Worm (Caenorhabditis elegans): ENCODE data around the gene C46F11.4.
A peak's percentile ranks its signal among the peaks of the same experiment; 100 is the strongest.

The C46F11.4 gene

ce11 chrIII:3650677-3651315, 13.3 kb downstream of the C46F11.4 start, which contains the start of the genes madf-8 and gsr-1 (continued):
- TF ChIP-seq lin-39 (tag; optimal IDR thresholded peaks at IDR 0.05) = no peak
- peak; percentile 48 for TF ChIP-seq C34F6.9 (tag; optimal IDR thresholded peaks at IDR 0.05)
- peak; percentile 6 for TF ChIP-seq sem-4 (tag; optimal IDR thresholded peaks at IDR 0.05)
- peak; percentile 57 for TF ChIP-seq lin-11 (tag; optimal IDR thresholded peaks at IDR 0.05)
- no peak for TF ChIP-seq nhr-6 (tag; optimal IDR thresholded peaks at IDR 0.05)
- TF ChIP-seq mdl-1 (tag; optimal IDR thresholded peaks at IDR 0.05) = no peak
- no peak for TF ChIP-seq ztf-11 (tag; optimal IDR thresholded peaks at IDR 0.05)

ce11 chrIII:3650266-3650665, 13.8 kb downstream of the C46F11.4 start:
- TF ChIP-seq nhr-25 (tag; optimal IDR thresholded peaks at IDR 0.05) = peak; percentile 7
- TF ChIP-seq elt-3 (tag; optimal IDR thresholded peaks at IDR 0.05) = no peak
- peak; percentile 22 for TF ChIP-seq sma-3 (GFP tag; optimal IDR thresholded peaks at IDR 0.05)
- no peak for TF ChIP-seq aly-2 (tag; optimal IDR thresholded peaks at IDR 0.05)
- TF ChIP-seq fos-1 (tag; optimal IDR thresholded peaks at IDR 0.05) = peak; percentile 35
- TF ChIP-seq mbf-1 (tag; optimal IDR thresholded peaks at IDR 0.05) = no peak
- TF ChIP-seq C34F6.9 (tag; optimal IDR thresholded peaks at IDR 0.05) = no peak
- TF ChIP-seq nhr-10 (tag; optimal IDR thresholded peaks at IDR 0.05) = no peak
- no peak for TF ChIP-seq skn-1 (tag; optimal IDR thresholded peaks at IDR 0.05)
- TF ChIP-seq alr-1 (tag; optimal IDR thresholded peaks at IDR 0.05) = no peak
- TF ChIP-seq R02D3.7 (tag; optimal IDR thresholded peaks at IDR 0.05) = no peak

DNA sequence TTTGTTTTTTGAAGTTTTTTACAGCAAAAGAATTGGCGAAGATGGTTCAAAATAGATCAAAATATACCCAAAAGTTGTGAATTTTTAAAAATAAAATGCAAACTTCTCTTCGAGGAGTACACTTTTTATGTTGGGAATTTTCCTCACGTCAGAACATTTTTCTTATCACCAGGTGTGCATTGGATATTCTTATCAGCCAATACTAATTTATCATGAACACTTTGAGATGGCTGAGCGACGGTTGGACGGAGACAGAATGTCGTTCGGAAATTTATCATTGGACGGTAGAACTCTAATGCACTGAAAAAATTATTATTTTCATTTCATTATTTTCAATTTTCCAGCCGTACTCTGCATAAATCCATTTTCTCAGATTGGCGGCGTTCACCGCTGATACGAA, 14.8 kb downstream of the C46F11.4 start:
- TF ChIP-seq nhr-21 (tag; optimal IDR thresholded peaks at IDR 0.05) = no peak
- no peak for TF ChIP-seq crh-2 (tag; optimal IDR thresholded peaks at IDR 0.05)
- TF ChIP-seq elt-3 (tag; optimal IDR thresholded peaks at IDR 0.05) = no peak
- TF ChIP-seq fos-1 (tag; optimal IDR thresholded peaks at IDR 0.05) = peak; percentile 54
- TF ChIP-seq nhr-77 (tag; optimal IDR thresholded peaks at IDR 0.05) = no peak
- TF ChIP-seq zag-1 (tag; optimal IDR thresholded peaks at IDR 0.05) = no peak

ce11 chrIII:3644075-3644474, 20.0 kb downstream of the C46F11.4 start, which contains the start of gene unc-93:
TSS of gene unc-93 (plus strand) at chrIII:3644375.
- TF ChIP-seq sma-3 (GFP tag; optimal IDR thresholded peaks at IDR 0.05) = no peak
- no peak for TF ChIP-seq nhr-12 (tag; optimal IDR thresholded peaks at IDR 0.05)

- TF ChIP-seq nhr-237 (tag; optimal IDR thresholded peaks at IDR 0.05) (no peak), unc-55 (GFP tag; optimal IDR thresholded peaks at IDR 0.05) (no peak), ama-1 (optimal IDR thresholded peaks at IDR 0.05) (no peak), mdl-1 (tag; optimal IDR thresholded peaks at IDR 0.05) (no peak), snpc-4 (tag; optimal IDR thresholded peaks at IDR 0.05) (no peak), lin-11 (tag; optimal IDR thresholded peaks at IDR 0.05) (no peak), lin-13 (GFP tag; optimal IDR thresholded peaks at IDR 0.05) (no peak), F13H6.1 (tag; optimal IDR thresholded peaks at IDR 0.05) (no peak)
These were observed 20.5 kb downstream of the C46F11.4 start for ce11 chrIII:3643602-3644001.

- TF ChIP-seq nhr-129 (tag; optimal IDR thresholded peaks at IDR 0.05) = peak; percentile 51
- no peak for TF ChIP-seq Y55F3AM.14 (GFP tag; optimal IDR thresholded peaks at IDR 0.05)
These were observed 26.7 kb downstream of the C46F11.4 start for ce11 chrIII:3637251-3637989.

DNA sequence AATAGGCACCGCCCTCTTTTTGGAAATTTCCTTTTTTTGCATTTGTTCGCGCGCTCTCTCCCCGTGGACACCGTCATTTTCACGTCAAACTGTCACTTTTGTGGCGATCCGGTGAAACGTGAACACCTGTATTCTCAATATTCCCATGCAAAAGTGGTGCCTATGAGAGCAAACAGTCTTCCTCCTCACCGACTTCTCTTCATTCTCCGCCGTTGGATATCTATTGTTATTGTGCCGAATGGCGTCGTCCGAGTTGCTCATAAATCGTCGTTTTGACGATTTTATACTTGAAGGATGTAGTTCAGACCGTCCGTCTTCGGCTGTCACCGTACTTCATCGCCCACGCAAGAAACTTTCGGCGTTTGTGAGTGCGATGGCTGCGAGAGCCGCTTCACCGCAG, 28.3 kb downstream of the C46F11.4 start, which contains the start of gene rilp-1:
TSS of gene rilp-1 (plus strand) at position 301 of the 400 bp plus-strand sequence.
- no peak for TF ChIP-seq mdl-1 (tag; optimal IDR thresholded peaks at IDR 0.05)
